Worm (Caenorhabditis elegans) whole organism, L3 larva: ENCODE data around the gene cnnm-5.
A peak's percentile ranks its signal among the peaks of the same experiment; 100 is the strongest.

Experiments used
- R02D3.7 ChIP-seq: fragments of 150-350 bp; optimal IDR thresholded peaks from 2 replicates; lab custom pipeline; 2014; ENCODE audit warnings: missing biosample characterization, missing genetic modification characterization
- daf-12 ChIP-seq: fragments of 150-350 bp; optimal IDR thresholded peaks from 2 replicates; lab custom pipeline; 2014; ENCODE audit warnings: missing biosample characterization, missing genetic modification reagents, missing genetic modification characterization
- egl-27 ChIP-seq: sonication (generic microtip); optimal IDR thresholded peaks from 4 replicates; lab custom pipeline; 2017; ENCODE audit warnings: missing biosample characterization, missing genetic modification reagents, missing genetic modification characterization
- elt-2 ChIP-seq: sonication (generic microtip); optimal IDR thresholded peaks from 2 replicates; lab custom pipeline; 2016; ENCODE audit warnings: missing genetic modification reagents, mild to moderate bottlenecking, missing genetic modification characterization, missing compliant biosample characterization
- elt-3 ChIP-seq, 3 experiments: fragments of 150-350 bp in 1 of 3; sonication (generic microtip) in 2 of 3; optimal IDR thresholded peaks; 2 replicates in 2 of 3; 4 replicates in 1 of 3; lab custom pipeline; 2014 to 2017; ENCODE audit warnings: missing biosample characterization in 3 of 3, missing genetic modification characterization in 3 of 3
- jun-1 ChIP-seq: fragments of 150-350 bp; optimal IDR thresholded peaks from 2 replicates; lab custom pipeline; 2014; ENCODE audit warnings: missing biosample characterization, missing genetic modification reagents, missing genetic modification characterization
- lin-15B ChIP-seq: fragments of 150-350 bp; optimal IDR thresholded peaks from 2 replicates; lab custom pipeline; 2014; ENCODE audit warnings: missing biosample characterization, missing genetic modification characterization
- nhr-11 ChIP-seq: fragments of 150-350 bp; optimal IDR thresholded peaks from 2 replicates; lab custom pipeline; 2014; ENCODE audit warnings: missing biosample characterization, missing genetic modification characterization
- nhr-23 ChIP-seq: fragments of 150-350 bp; optimal IDR thresholded peaks from 2 replicates; lab custom pipeline; 2014; ENCODE audit warnings: missing biosample characterization, missing genetic modification reagents, missing genetic modification characterization
- nhr-237 ChIP-seq: fragments of 150-350 bp; optimal IDR thresholded peaks from 2 replicates; lab custom pipeline; 2014; ENCODE audit warnings: missing biosample characterization, missing genetic modification characterization
- nhr-28 ChIP-seq: fragments of 150-350 bp; optimal IDR thresholded peaks from 2 replicates; lab custom pipeline; 2014; ENCODE audit warnings: missing biosample characterization, missing genetic modification characterization
- pha-4 ChIP-seq: fragments of 150-350 bp; optimal IDR thresholded peaks from 2 replicates; lab custom pipeline; 2014; ENCODE audit warnings: missing biosample characterization, missing genetic modification reagents, missing genetic modification characterization
- unc-62 ChIP-seq: fragments of 150-350 bp; sonication (generic microtip); optimal IDR thresholded peaks from 4 replicates; lab custom pipeline; 2014; ENCODE audit warnings: missing biosample characterization, missing genetic modification reagents, missing genetic modification characterization

DNA sequence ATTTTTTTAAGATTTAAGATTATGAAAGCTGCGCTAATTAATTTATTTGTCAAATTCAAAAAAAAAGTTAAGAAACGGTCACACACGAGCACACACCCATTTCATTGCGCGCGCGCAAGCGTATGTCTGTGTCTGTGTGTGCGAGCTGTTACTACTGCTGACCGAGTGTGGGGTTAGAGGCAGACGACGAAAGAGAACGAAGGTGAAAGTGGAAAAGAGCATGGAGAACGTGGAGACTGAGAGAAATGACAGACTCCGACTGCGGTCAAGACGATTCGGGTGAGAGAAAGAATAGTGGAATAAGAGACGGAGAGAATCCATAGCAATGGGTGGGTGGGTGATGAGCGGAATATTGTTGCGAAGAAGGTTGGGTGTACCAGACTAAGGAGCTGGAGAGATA lies 8.9 kb downstream of the cnnm-5 start:
- TF ChIP-seq nhr-11 (tag; lab: Kevin White, UChicago) (no peak), nhr-28 (tag; lab: Kevin White, UChicago) (no peak), R02D3.7 (tag; lab: Kevin White, UChicago) (peak; percentile 22), lin-15B (tag; lab: Kevin White, UChicago) (peak; percentile 57), pha-4 (tag; lab: Kevin White, UChicago) (peak; percentile 77), unc-62 (GFP tag; lab: Kevin White, UChicago) (no peak), elt-3 (tag; optimal IDR thresholded peaks at IDR 0.05; lab: Kevin White, UChicago) (no peak), daf-12 (tag; lab: Kevin White, UChicago) (no peak), nhr-237 (tag; lab: Kevin White, UChicago) (no peak), egl-27 (tag; lab: Kevin White, UChicago) (no peak), jun-1 (tag; lab: Kevin White, UChicago) (no peak), elt-2 (tag; lab: Kevin White, UChicago) (peak; percentile 44), nhr-23 (tag; lab: Kevin White, UChicago) (peak; percentile 78)
